Worm (Caenorhabditis elegans): Measurements from ENCODE around the gene F10B5.2.

F10B5.2 gene

DNA sequence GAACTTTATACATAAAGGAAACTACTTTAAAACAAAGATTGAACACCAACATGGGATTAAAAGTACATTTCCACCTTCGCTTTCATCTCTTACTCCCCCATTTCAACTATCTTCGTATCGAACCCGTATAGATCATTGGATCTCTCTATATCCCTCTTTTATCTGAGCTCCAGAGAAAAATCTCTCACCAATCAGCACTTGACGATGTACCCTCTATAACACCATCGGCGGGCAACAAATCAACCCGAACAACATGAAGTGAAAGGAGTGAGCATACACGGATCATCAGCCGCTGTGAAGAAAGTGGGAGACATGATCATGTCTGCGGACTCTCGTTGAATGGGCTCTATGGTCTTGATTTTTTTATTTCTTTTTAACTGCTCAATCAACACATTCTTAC, 27.1 kb upstream of the F10B5.2 start:
- TF ChIP-seq hnd-1 (tag; optimal IDR thresholded peaks at IDR 0.05) (no peak), sea-1 (GFP tag; conservative IDR thresholded peaks at IDR 0.05) (no peak), F13C5.2 (tag; optimal IDR thresholded peaks at IDR 0.05) (no peak), flt-1 (GFP tag; IDR thresholded peaks at IDR 0.05) (no peak), ceh-36 (tag; optimal IDR thresholded peaks at IDR 0.05) (no peak)

DNA sequence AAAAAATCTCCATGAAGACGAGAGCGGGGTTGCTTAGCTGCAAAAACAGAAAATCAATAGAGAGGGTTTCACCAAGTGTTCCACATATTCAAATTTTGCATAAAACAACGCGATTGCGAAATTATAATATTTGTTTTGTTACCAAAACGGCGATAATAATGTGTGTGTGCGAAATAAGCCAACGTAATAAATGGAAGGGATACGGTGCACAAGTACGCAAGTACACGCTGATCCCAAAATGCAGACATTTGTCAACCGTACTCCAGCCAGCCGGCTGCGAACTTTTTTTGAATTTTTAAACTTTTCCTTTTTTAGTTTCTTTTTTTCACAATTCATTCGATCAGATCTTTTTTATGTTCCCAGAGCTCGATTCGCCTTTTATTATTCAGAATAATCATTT, 19.7 kb upstream of the F10B5.2 start, which contains the start of gene ire-1:
ire-1 (minus strand) TSS at position 44 of the 400 bp plus-strand sequence.
- TF ChIP-seq hmg-4 (GFP tag; optimal IDR thresholded peaks at IDR 0.05) (no peak), B0310.2 (tag; optimal IDR thresholded peaks at IDR 0.05) (no peak), ets-7 (tag; optimal IDR thresholded peaks at IDR 0.05) (no peak), tbx-37 (GFP tag; conservative IDR thresholded peaks at IDR 0.05) (no peak), sea-1 (GFP tag; conservative IDR thresholded peaks at IDR 0.05) (no peak), pes-1 (GFP tag; IDR thresholded peaks at IDR 0.05) (no peak), tra-4 (tag; optimal IDR thresholded peaks at IDR 0.05) (no peak), F13C5.2 (tag; optimal IDR thresholded peaks at IDR 0.05) (no peak)

DNA sequence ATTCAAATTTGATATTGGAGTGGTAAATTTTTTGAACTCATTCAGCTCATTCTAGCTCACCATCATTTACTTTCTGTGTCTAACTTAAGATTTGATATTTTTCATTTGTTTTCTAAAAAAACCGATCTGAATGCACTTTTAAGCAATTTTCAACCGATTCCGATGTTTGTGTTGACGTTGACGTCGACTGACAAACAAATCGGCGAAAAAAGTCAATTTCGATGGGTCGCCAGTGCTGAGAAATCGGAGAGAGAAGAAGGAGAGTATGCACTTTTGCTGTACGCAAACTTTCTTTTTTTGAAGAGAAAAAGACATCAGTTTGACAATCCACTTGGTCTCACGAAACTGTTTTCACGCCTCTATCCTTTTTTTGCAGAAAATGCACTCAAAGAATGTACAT, 19.1 kb upstream of the F10B5.2 start:
- TF ChIP-seq pes-1 (GFP tag; IDR thresholded peaks at IDR 0.05) (no peak), ceh-36 (tag; optimal IDR thresholded peaks at IDR 0.05) (no peak), hmbx-1 (tag; optimal IDR thresholded peaks at IDR 0.05) (no peak), sea-1 (GFP tag; conservative IDR thresholded peaks at IDR 0.05) (no peak), tra-4 (tag; optimal IDR thresholded peaks at IDR 0.05) (no peak), F13C5.2 (tag; optimal IDR thresholded peaks at IDR 0.05) (no peak), hmg-4 (GFP tag; optimal IDR thresholded peaks at IDR 0.05) (no peak), ama-1 (optimal IDR thresholded peaks at IDR 0.05) (no peak), ceh-13 (GFP tag; optimal IDR thresholded peaks at IDR 0.05) (no peak)

DNA sequence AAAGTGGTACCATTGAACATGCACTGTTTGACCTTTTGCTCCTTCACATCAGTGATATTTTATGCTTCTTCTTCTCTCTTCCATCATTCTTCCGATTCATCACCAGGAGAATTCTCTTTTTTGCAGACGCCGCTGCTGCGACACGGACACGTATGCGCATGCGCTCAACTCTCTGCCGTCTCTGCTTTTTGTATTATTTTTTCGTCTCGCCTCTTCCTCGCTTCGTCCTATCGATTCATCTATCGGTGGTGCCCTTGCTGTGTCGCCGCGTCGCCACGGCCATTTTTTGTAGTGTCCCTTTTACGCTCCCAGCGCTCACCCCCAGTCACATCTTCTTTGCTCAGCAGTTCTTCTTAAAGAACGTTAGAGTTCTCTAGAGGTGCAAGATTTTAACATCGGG, 18.4 kb upstream of the F10B5.2 start:
- no peak for TF ChIP-seq flt-1 (GFP tag; IDR thresholded peaks at IDR 0.05)
- TF ChIP-seq hmg-4 (GFP tag; optimal IDR thresholded peaks at IDR 0.05), result peak; percentile 21
- peak; percentile 41; the same call in 1 of the 2 replicates for TF ChIP-seq pes-1 (GFP tag; IDR thresholded peaks at IDR 0.05)

DNA sequence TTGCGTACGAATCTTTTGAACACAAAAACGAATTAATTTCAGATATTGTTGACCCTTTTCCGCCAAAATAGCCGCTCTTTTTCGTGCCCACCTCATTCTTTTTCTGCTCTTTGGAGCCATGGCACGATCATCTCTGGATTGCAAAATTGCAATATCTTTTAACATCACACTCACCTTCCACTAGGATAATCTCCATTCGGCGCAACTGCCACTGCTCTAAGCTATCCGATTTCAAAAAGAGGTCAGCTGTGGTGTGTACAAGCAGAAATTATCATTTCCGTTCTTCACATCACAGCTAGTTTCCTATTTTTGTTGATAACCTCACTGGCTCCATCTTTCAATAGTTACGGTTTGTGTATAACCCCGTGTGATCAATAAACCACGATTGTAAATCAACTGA, 17.9 kb upstream of the F10B5.2 start:
- TF ChIP-seq aly-1 (tag; optimal IDR thresholded peaks at IDR 0.05), result no peak
- no peak for TF ChIP-seq scrt-1 (GFP tag; IDR thresholded peaks at IDR 0.05)
- TF ChIP-seq F13C5.2 (tag; optimal IDR thresholded peaks at IDR 0.05), result no peak
- TF ChIP-seq ets-7 (tag; optimal IDR thresholded peaks at IDR 0.05), result no peak
- TF ChIP-seq sea-1 (GFP tag; conservative IDR thresholded peaks at IDR 0.05), result no peak
- no peak for TF ChIP-seq hmbx-1 (tag; optimal IDR thresholded peaks at IDR 0.05)
- no peak for TF ChIP-seq tbx-37 (GFP tag; conservative IDR thresholded peaks at IDR 0.05)
- no peak for TF ChIP-seq ceh-36 (tag; optimal IDR thresholded peaks at IDR 0.05)
- TF ChIP-seq flt-1 (GFP tag; IDR thresholded peaks at IDR 0.05), result no peak
- TF ChIP-seq B0310.2 (tag; optimal IDR thresholded peaks at IDR 0.05), result no peak

DNA sequence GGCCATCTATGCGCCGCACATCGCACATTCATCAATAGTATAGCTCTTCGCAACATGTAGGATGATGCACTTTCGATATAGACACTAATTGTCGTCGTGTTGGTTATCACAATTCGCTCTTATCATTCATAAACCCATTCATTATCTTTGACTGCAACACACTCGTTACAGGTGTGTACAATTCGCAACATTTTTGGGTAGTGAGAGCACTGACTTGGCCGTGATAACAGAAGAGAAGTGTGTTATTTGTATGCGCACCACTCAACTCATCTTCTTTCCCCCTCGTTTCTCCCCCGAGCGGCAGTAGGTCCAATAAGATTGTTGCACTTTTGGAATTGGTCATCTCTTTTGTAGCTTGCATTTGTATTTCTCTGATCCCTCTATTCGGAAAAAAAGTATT, 17.3 kb upstream of the F10B5.2 start:
- TF ChIP-seq pes-1 (GFP tag; IDR thresholded peaks at IDR 0.05) (no peak), ama-1 (optimal IDR thresholded peaks at IDR 0.05) (no peak), ceh-36 (tag; optimal IDR thresholded peaks at IDR 0.05) (no peak), hmbx-1 (tag; optimal IDR thresholded peaks at IDR 0.05) (no peak), tbx-11 (GFP tag; IDR thresholded peaks at IDR 0.05) (no peak), B0310.2 (tag; optimal IDR thresholded peaks at IDR 0.05) (no peak), F13C5.2 (tag; optimal IDR thresholded peaks at IDR 0.05) (no peak), ceh-13 (GFP tag; optimal IDR thresholded peaks at IDR 0.05) (no peak), scrt-1 (GFP tag; IDR thresholded peaks at IDR 0.05) (no peak), tbx-37 (GFP tag; conservative IDR thresholded peaks at IDR 0.05) (no peak), hmg-4 (GFP tag; optimal IDR thresholded peaks at IDR 0.05) (no peak), tra-4 (tag; optimal IDR thresholded peaks at IDR 0.05) (no peak), hnd-1 (tag; optimal IDR thresholded peaks at IDR 0.05) (no peak), ets-7 (tag; optimal IDR thresholded peaks at IDR 0.05) (no peak), sea-1 (GFP tag; conservative IDR thresholded peaks at IDR 0.05) (no peak)

DNA sequence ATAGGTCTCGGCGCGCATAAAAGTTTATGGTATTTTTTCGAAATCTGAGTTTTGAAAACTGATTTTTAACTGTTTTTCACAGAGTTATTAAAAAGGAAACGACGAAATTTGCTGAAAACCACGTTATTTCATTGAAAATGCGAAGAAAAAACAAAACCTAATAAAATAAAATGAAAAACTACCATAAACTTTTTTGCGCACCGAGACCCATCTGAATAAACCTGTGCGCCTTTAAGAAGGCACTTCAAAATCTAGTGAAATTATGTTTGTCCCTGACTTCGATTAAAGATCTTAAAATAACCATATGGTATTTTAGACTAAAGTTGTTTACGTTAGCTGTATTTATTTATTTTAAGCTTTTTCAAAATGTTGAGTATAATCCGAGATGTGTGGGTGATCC, 16.8 kb upstream of the F10B5.2 start:
- TF ChIP-seq tbx-11 (GFP tag; IDR thresholded peaks at IDR 0.05) (no peak), ceh-36 (tag; optimal IDR thresholded peaks at IDR 0.05) (no peak)

DNA sequence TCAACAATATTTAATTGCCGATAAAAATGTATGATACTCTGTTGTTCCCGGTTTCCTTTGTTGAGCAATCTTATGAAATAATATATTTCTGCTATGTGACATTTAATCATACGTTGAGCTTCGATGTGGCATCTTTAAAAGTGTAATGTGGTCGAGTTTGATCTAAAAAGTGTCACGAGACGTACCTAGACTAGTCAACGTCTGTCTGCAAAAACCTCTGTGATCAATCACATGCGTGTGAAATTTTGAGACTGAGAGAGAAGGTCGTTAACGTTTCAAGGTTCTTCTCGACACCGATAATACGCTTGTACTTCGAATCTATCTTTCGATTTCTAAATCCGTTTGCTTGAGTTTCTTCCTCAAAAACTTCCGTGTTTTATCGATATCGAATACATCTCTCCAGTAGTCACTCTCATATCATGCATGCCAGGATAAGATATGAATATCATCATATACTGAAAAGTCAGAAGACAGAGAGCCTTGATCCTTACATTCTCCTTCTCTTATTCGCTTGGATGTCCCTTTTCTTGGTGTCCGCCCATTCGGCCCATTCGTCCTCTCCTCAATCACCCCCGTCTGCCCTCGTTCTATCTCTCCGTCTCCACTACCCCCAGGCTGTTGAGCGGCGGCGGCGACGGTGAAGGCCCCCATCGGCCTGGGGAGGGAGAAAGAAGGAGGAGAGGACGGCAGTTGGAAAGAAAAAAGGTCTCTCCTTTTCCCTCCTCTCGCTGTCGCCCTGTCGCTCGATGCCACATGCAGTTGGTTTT, 16.1 kb upstream of the F10B5.2 start:
- TF ChIP-seq hmbx-1 (tag; optimal IDR thresholded peaks at IDR 0.05), result no peak
- peak; percentile 38; the same call in 1 of the 2 replicates for TF ChIP-seq pes-1 (GFP tag; IDR thresholded peaks at IDR 0.05)
- peak; percentile 76 for TF ChIP-seq aly-1 (tag; optimal IDR thresholded peaks at IDR 0.05)
- TF ChIP-seq B0310.2 (tag; optimal IDR thresholded peaks at IDR 0.05), result no peak
- TF ChIP-seq ama-1 (optimal IDR thresholded peaks at IDR 0.05), result no peak
- TF ChIP-seq F13C5.2 (tag; optimal IDR thresholded peaks at IDR 0.05), result peak; percentile 64
- peak; percentile 64; the same call in 1 of the 2 replicates for TF ChIP-seq scrt-1 (GFP tag; IDR thresholded peaks at IDR 0.05)
- peak; percentile 91 for TF ChIP-seq hmg-4 (GFP tag; optimal IDR thresholded peaks at IDR 0.05)
- TF ChIP-seq flt-1 (GFP tag; IDR thresholded peaks at IDR 0.05), result 0 out of 2 replicates have a peak, but pooled peaks have one; percentile 43
- no peak for TF ChIP-seq ceh-36 (tag; optimal IDR thresholded peaks at IDR 0.05)
- no peak for TF ChIP-seq ceh-13 (GFP tag; optimal IDR thresholded peaks at IDR 0.05)
- TF ChIP-seq tra-4 (tag; optimal IDR thresholded peaks at IDR 0.05), result no peak
- TF ChIP-seq sea-1 (GFP tag; conservative IDR thresholded peaks at IDR 0.05), result 0 out of 2 replicates have a peak, but pooled peaks have one; percentile 32
- TF ChIP-seq tbx-11 (GFP tag; IDR thresholded peaks at IDR 0.05), result no peak
- no peak for TF ChIP-seq hnd-1 (tag; optimal IDR thresholded peaks at IDR 0.05)
- peak; percentile 35 for TF ChIP-seq ets-7 (tag; optimal IDR thresholded peaks at IDR 0.05)
- TF ChIP-seq tbx-37 (GFP tag; conservative IDR thresholded peaks at IDR 0.05), result peak; percentile 50; the same call in 1 of the 2 replicates
